Worm (Caenorhabditis elegans) whole organism, L4 larva: Measurements from ENCODE around the gene lgc-13.

Experiments used
- F26F4.8 ChIP-seq: fragments of 200-800 bp; sonication (Bioruptor generic); conservative IDR thresholded peaks from 2 replicates; pipeline ENCODE4 v1.3.6; 2022; ENCODE audit warnings: missing genetic modification characterization, missing compliant biosample characterization
- F49E8.2 ChIP-seq: sonication (generic microtip); optimal IDR thresholded peaks from 2 replicates; lab custom pipeline; 2016; ENCODE audit warnings: missing compliant biosample characterization, mild to moderate bottlenecking, missing genetic modification characterization, borderline replicate concordance
- R02D3.7 ChIP-seq: fragments of 150-350 bp; sonication (generic microtip); optimal IDR thresholded peaks from 3 replicates; lab custom pipeline; 2014; ENCODE audit warnings: missing biosample characterization, missing genetic modification characterization
- T20F7.1 ChIP-seq: fragments of 200-800 bp; sonication (Bioruptor generic); optimal IDR thresholded peaks from 2 replicates; lab custom pipeline; 2018; ENCODE audit warnings: mild to moderate bottlenecking, missing genetic modification characterization, missing compliant biosample characterization
- Y5F2A.4 ChIP-seq: fragments of 200-800 bp; sonication (Bioruptor generic); optimal IDR thresholded peaks from 2 replicates; lab custom pipeline; 2018; ENCODE audit warnings: mild to moderate bottlenecking, missing genetic modification characterization, missing compliant biosample characterization
- ZK337.2 ChIP-seq: fragments of 200-800 bp; sonication (Bioruptor generic); IDR thresholded peaks from 2 replicates; pipeline ENCODE4 v1.3.6; 2022; ENCODE audit warnings: missing genetic modification reagents, missing genetic modification characterization, missing compliant biosample characterization
- aly-2 ChIP-seq: sonication (generic microtip); optimal IDR thresholded peaks from 2 replicates; lab custom pipeline; 2018; ENCODE audit warnings: missing biosample characterization, missing genetic modification characterization
- arid-1 ChIP-seq: fragments of 200-800 bp; sonication (Bioruptor generic); conservative IDR thresholded peaks from 2 replicates; pipeline ENCODE4 v1.3.6; 2022; ENCODE audit warnings: missing genetic modification reagents, missing genetic modification characterization, missing compliant biosample characterization
- attf-4 ChIP-seq: sonication (generic microtip); optimal IDR thresholded peaks from 3 replicates; lab custom pipeline; 2017; ENCODE audit warnings: missing biosample characterization, missing genetic modification characterization
- ceh-20 ChIP-seq: fragments of 200-800 bp; sonication (Bioruptor generic); IDR thresholded peaks from 2 replicates; pipeline ENCODE4 v1.3.6; 2022; ENCODE audit warnings: missing genetic modification reagents, missing genetic modification characterization, missing compliant biosample characterization
- ceh-32 ChIP-seq: sonication (generic microtip); optimal IDR thresholded peaks from 2 replicates; lab custom pipeline; 2016; ENCODE audit warnings: mild to moderate bottlenecking, missing genetic modification characterization, missing compliant biosample characterization; ENCODE audit not compliant: poor library complexity
- ceh-44 ChIP-seq: fragments of 200-800 bp; sonication (Bioruptor generic); IDR thresholded peaks from 2 replicates; pipeline ENCODE4 v1.3.6; 2022; ENCODE audit warnings: missing genetic modification reagents, missing genetic modification characterization, missing compliant biosample characterization
- ces-1 ChIP-seq: fragments of 150-350 bp; sonication (generic microtip); optimal IDR thresholded peaks from 4 replicates; lab custom pipeline; 2014; ENCODE audit warnings: missing biosample characterization, missing genetic modification reagents, missing genetic modification characterization
- dmd-6 ChIP-seq: fragments of 200-800 bp; sonication (Bioruptor generic); IDR thresholded peaks from 2 replicates; pipeline ENCODE4 v1.3.6; 2022; ENCODE audit warnings: missing genetic modification reagents, missing genetic modification characterization, missing compliant biosample characterization
- dve-1 ChIP-seq: sonication (generic microtip); optimal IDR thresholded peaks from 2 replicates; lab custom pipeline; 2017; ENCODE audit warnings: antibody characterized with exemption, mild to moderate bottlenecking, missing genetic modification characterization, missing compliant biosample characterization; ENCODE audit not compliant: insufficient read depth
- egl-27 ChIP-seq: sonication (generic microtip); optimal IDR thresholded peaks from 3 replicates; lab custom pipeline; 2017; ENCODE audit warnings: missing biosample characterization, missing genetic modification reagents, missing genetic modification characterization
- gei-8 ChIP-seq: fragments of 200-800 bp; sonication (Bioruptor generic); optimal IDR thresholded peaks from 2 replicates; lab custom pipeline; 2018; ENCODE audit warnings: mild to moderate bottlenecking, missing genetic modification characterization, missing compliant biosample characterization
- hlh-11 ChIP-seq: fragments of 200-800 bp; sonication (Bioruptor generic); optimal IDR thresholded peaks from 2 replicates; lab custom pipeline; 2018; ENCODE audit warnings: mild to moderate bottlenecking, missing genetic modification characterization, missing compliant biosample characterization
- hlh-30 ChIP-seq: sonication (generic microtip); optimal IDR thresholded peaks from 2 replicates; lab custom pipeline; 2017; ENCODE audit warnings: antibody characterized with exemption, mild to moderate bottlenecking, missing genetic modification characterization, missing compliant biosample characterization; ENCODE audit not compliant: insufficient read depth
- lin-1 ChIP-seq: fragments of 200-800 bp; sonication (Bioruptor generic); IDR thresholded peaks from 2 replicates; pipeline ENCODE4 v1.3.6; 2022; ENCODE audit warnings: missing genetic modification reagents, missing genetic modification characterization, missing compliant biosample characterization
- lin-15B ChIP-seq: fragments of 150-350 bp; sonication (generic microtip); optimal IDR thresholded peaks from 3 replicates; lab custom pipeline; 2014; ENCODE audit warnings: missing biosample characterization, missing genetic modification characterization
- lin-29 ChIP-seq: fragments of 200-800 bp; sonication (Bioruptor generic); IDR thresholded peaks from 2 replicates; pipeline ENCODE4 v1.3.6; 2022; ENCODE audit warnings: missing genetic modification reagents, missing genetic modification characterization, missing compliant biosample characterization
- madf-5 ChIP-seq, 2 experiments: fragments of 200-800 bp; sonication (Bioruptor generic); IDR thresholded peaks; 2 replicates each; pipeline ENCODE4 v1.3.6; 2022; ENCODE audit warnings: missing compliant biosample characterization in 2 of 2, missing genetic modification characterization in 2 of 2
- mdl-1 ChIP-seq, 2 experiments: fragments of 150-350 bp in 1 of 2; sonication (generic microtip) in 1 of 2; optimal IDR thresholded peaks; 2 replicates each; lab custom pipeline; 2014 to 2017; ENCODE audit warnings: missing biosample characterization in 2 of 2, missing genetic modification characterization in 2 of 2
- mdt-29 ChIP-seq: fragments of 200-800 bp; sonication (Bioruptor generic); IDR thresholded peaks from 2 replicates; pipeline ENCODE4 v1.3.6; 2022; ENCODE audit warnings: missing genetic modification reagents, missing genetic modification characterization, missing compliant biosample characterization
- mxl-2 ChIP-seq: fragments of 200-800 bp; sonication (Bioruptor generic); conservative IDR thresholded peaks from 2 replicates; pipeline ENCODE4 v1.3.6; 2022; ENCODE audit warnings: missing genetic modification reagents, missing genetic modification characterization, missing compliant biosample characterization
- mxl-3 ChIP-seq: fragments of 200-800 bp; sonication (Bioruptor generic); optimal IDR thresholded peaks from 2 replicates; lab custom pipeline; 2018; ENCODE audit warnings: mild to moderate bottlenecking, missing genetic modification characterization, missing compliant biosample characterization
- nhr-102 ChIP-seq: sonication (generic microtip); optimal IDR thresholded peaks from 2 replicates; lab custom pipeline; 2016; ENCODE audit warnings: mild to moderate bottlenecking, missing genetic modification characterization, moderate library complexity, missing compliant biosample characterization
- nhr-111 ChIP-seq: fragments of 200-800 bp; sonication (Bioruptor generic); optimal IDR thresholded peaks from 2 replicates; lab custom pipeline; 2018; ENCODE audit warnings: mild to moderate bottlenecking, missing genetic modification characterization, missing compliant biosample characterization
- pqm-1 ChIP-seq: sonication (generic microtip); optimal IDR thresholded peaks from 2 replicates; lab custom pipeline; 2017; ENCODE audit warnings: missing biosample characterization, missing genetic modification characterization
- spr-1 ChIP-seq: sonication (generic microtip); optimal IDR thresholded peaks from 2 replicates; lab custom pipeline; 2016; ENCODE audit warnings: mild to moderate bottlenecking, missing genetic modification characterization, missing compliant biosample characterization
- spr-3 ChIP-seq: fragments of 200-800 bp; sonication (Bioruptor generic); optimal IDR thresholded peaks from 2 replicates; lab custom pipeline; 2018; ENCODE audit warnings: mild to moderate bottlenecking, missing genetic modification characterization, missing compliant biosample characterization
- unc-130 ChIP-seq: sonication (generic microtip); optimal IDR thresholded peaks from 2 replicates; lab custom pipeline; 2016; ENCODE audit warnings: missing genetic modification reagents, missing genetic modification characterization, missing compliant biosample characterization
- unc-62 ChIP-seq, 3 experiments: fragments of 150-350 bp in 1 of 3; sonication (generic microtip); optimal IDR thresholded peaks in 2 of 3; peaks in 1 of 3; 1 replicate in 1 of 3; 2 replicates in 2 of 3; lab custom pipeline; 2014 to 2017; ENCODE audit warnings: missing biosample characterization in 3 of 3, missing genetic modification characterization in 3 of 3, missing genetic modification reagents in 3 of 3, missing genotype in 1 of 3
- zip-11 ChIP-seq: fragments of 200-800 bp; sonication (Bioruptor generic); IDR thresholded peaks from 2 replicates; pipeline ENCODE4 v1.3.6; 2022; ENCODE audit warnings: missing genetic modification characterization, missing compliant biosample characterization
- ztf-11 ChIP-seq: fragments of 150-350 bp; optimal IDR thresholded peaks from 2 replicates; lab custom pipeline; 2014; ENCODE audit warnings: missing biosample characterization, missing genetic modification characterization

Gene lgc-13

ce11 chrX:12108517-12109216 is at the start of gene lgc-13, which contains the start of gene W03G11.2:
Gene lgc-13 (plus strand): TSS chrX:12109166.
Gene W03G11.2 (minus strand): TSS chrX:12108617.
- TF ChIP-seq lin-15B (tag; lab: Kevin White, UChicago) (no peak), ztf-11 (tag; lab: Kevin White, UChicago) (no peak), dmd-6 (no peak)
- TF ChIP-seq, all 104 proteins: peak for 0

ce11 chrX:12064908-12065307 is 44.1 kb upstream of the lgc-13 start, which contains the start of gene lgc-23:
Gene lgc-23 (plus strand): TSS chrX:12065208.
- no peak for TF ChIP-seq ceh-20 (GFP tag; lab: Robert Waterston, UW)
- no peak for TF ChIP-seq lin-15B (tag; lab: Kevin White, UChicago)
- no peak for TF ChIP-seq arid-1 (GFP tag; lab: Robert Waterston, UW)
- TF ChIP-seq egl-27 (tag; lab: Kevin White, UChicago): no peak
- no peak for TF ChIP-seq spr-3 (GFP tag; lab: Kevin White, UChicago)
- no peak for TF ChIP-seq lin-29 (GFP tag; lab: Robert Waterston, UW)
- no peak for TF ChIP-seq dve-1 (tag; lab: Kevin White, UChicago)
- no peak for TF ChIP-seq zip-11 (GFP tag; lab: Robert Waterston, UW)
- no peak for TF ChIP-seq F26F4.8 (GFP tag; lab: Robert Waterston, UW)
- TF ChIP-seq pqm-1 (tag; lab: Kevin White, UChicago): no peak
- TF ChIP-seq aly-2 (tag; lab: Kevin White, UChicago): no peak
- no peak for TF ChIP-seq hlh-30 (tag; lab: Kevin White, UChicago)
- TF ChIP-seq ceh-32 (tag; lab: Kevin White, UChicago): no peak
- no peak for TF ChIP-seq unc-130 (GFP tag; lab: Kevin White, UChicago)
- TF ChIP-seq T20F7.1 (GFP tag; lab: Kevin White, UChicago): no peak
- TF ChIP-seq mdt-29 (GFP tag; lab: Robert Waterston, UW): no peak
- TF ChIP-seq spr-1: no peak
- TF ChIP-seq lin-1 (GFP tag; lab: Robert Waterston, UW): no peak
- no peak for TF ChIP-seq mxl-3 (GFP tag; lab: Kevin White, UChicago)

- TF ChIP-seq nhr-102 (tag; lab: Kevin White, UChicago) (no peak), unc-62 (GFP tag; optimal IDR thresholded peaks at IDR 0.05 in 1 of 2; lab: Kevin White, UChicago) (peak in 1 of 2 experiments; percentile 67), unc-62 (tag; optimal IDR thresholded peaks at IDR 0.05; lab: Kevin White, UChicago) (no peak)
These were observed 40.7 kb upstream of the lgc-13 start, which contains the start of gene lgc-24 for ce11 chrX:12068250-12068649. Gene lgc-24 (plus strand): TSS chrX:12068550.

ce11 chrX:12073764-12074163 is 35.2 kb upstream of the lgc-13 start, which contains the start of gene tmem-145:
Gene tmem-145 (minus strand): TSS chrX:12073864.
- TF ChIP-seq F49E8.2 (tag; lab: Kevin White, UChicago) (no peak), mxl-2 (GFP tag; lab: Robert Waterston, UW) (no peak), egl-27 (tag; lab: Kevin White, UChicago) (no peak), nhr-111 (no peak), madf-5 (GFP tag; IDR thresholded peaks at IDR 0.05; lab: Robert Waterston, UW) (no peak), Y5F2A.4 (no peak), spr-1 (no peak), ZK337.2 (no peak), R02D3.7 (no peak), pqm-1 (tag; lab: Kevin White, UChicago) (no peak), mdl-1 (tag; optimal IDR thresholded peaks at IDR 0.05; lab: Kevin White, UChicago) (no peak), gei-8 (GFP tag; lab: Kevin White, UChicago) (no peak), ceh-44 (GFP tag; lab: Robert Waterston, UW) (no peak), attf-4 (tag; lab: Kevin White, UChicago) (no peak), ces-1 (GFP tag; lab: Kevin White, UChicago) (no peak), hlh-11 (no peak)
